Worm (Caenorhabditis elegans): Measurements from ENCODE around the gene try-10.
A peak's percentile ranks its signal among the peaks of the same experiment; 100 is the strongest.

try-10 gene

ce11 chrV:13003378-13003777, 9.7 kb downstream of the try-10 start (continued):
- peak; percentile 72 for TF ChIP-seq nhr-28 (tag; optimal IDR thresholded peaks at IDR 0.05)
- TF ChIP-seq dmd-9 (GFP tag; IDR thresholded peaks at IDR 0.05), result 0 out of 2 replicates have a peak, but pooled peaks have one; percentile 41
- TF ChIP-seq mep-1 (tag; optimal IDR thresholded peaks at IDR 0.05), result peak; percentile 85
- TF ChIP-seq ceh-28 (tag; optimal IDR thresholded peaks at IDR 0.05), result no peak
- TF ChIP-seq ama-1 (optimal IDR thresholded peaks at IDR 0.05), result no peak
- peak in 1 of 2 experiments; percentile 58 for TF ChIP-seq hif-1 (tag; optimal IDR thresholded peaks at IDR 0.05)
- no peak for TF ChIP-seq daf-8 (GFP tag; IDR thresholded peaks at IDR 0.05)
- peak; percentile 66 for TF ChIP-seq nhr-111 (GFP tag; optimal IDR thresholded peaks at IDR 0.05)
- peak; percentile 85 for TF ChIP-seq ctbp-1 (GFP tag; IDR thresholded peaks at IDR 0.05)
- no peak for TF ChIP-seq nhr-10 (tag; optimal IDR thresholded peaks at IDR 0.05)
- no peak for TF ChIP-seq sdz-12 (GFP tag; optimal IDR thresholded peaks at IDR 0.05)
- TF ChIP-seq ceh-44 (GFP tag; IDR thresholded peaks at IDR 0.05), result peak; percentile 77; the same call in 1 of the 2 replicates
- no peak for TF ChIP-seq lin-15B (tag; optimal IDR thresholded peaks at IDR 0.05)
- no peak for TF ChIP-seq pqm-1 (tag; optimal IDR thresholded peaks at IDR 0.05)
- no peak for TF ChIP-seq nhr-76 (tag; optimal IDR thresholded peaks at IDR 0.05)
- 0 out of 2 replicates have a peak, but pooled peaks have one; percentile 48 for TF ChIP-seq nhr-42 (GFP tag; IDR thresholded peaks at IDR 0.05)
- TF ChIP-seq mdt-29 (GFP tag; IDR thresholded peaks at IDR 0.05), result 0 out of 2 replicates have a peak, but pooled peaks have one; percentile 17
- peak; percentile 50 for TF ChIP-seq unc-130 (GFP tag; optimal IDR thresholded peaks at IDR 0.05)

DNA sequence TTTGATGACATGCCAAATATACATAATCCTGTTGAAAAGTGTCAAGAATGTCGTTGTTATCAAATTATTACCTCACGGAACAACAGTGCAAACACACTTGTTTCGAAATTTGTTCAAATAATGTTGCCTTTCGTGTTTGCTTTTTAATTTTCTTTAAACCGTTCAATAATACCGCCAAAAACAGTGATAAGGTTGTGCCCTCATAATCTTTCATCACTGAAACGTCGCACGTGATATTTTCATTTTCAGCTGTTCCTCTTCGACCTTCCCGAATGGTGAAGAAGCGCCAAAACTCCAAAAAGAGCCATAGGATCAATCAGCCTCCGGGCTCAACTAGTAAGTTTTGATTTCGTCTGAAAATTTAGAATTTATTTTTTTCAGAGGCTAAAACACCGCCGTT, 11.0 kb downstream of the try-10 start, which contains the start of gene inft-2:
Gene inft-2, plus strand, starts transcription at position 248 of the 400 bp plus-strand sequence.
- TF ChIP-seq lim-7 (GFP tag; IDR thresholded peaks at IDR 0.05), result no peak
- no peak for TF ChIP-seq arid-1 (GFP tag; conservative IDR thresholded peaks at IDR 0.05)
- TF ChIP-seq nhr-28 (tag; optimal IDR thresholded peaks at IDR 0.05), result peak; percentile 35
- no peak for TF ChIP-seq egl-43 (GFP tag; IDR thresholded peaks at IDR 0.05)
- TF ChIP-seq lir-3 (tag; optimal IDR thresholded peaks at IDR 0.05), result no peak
- TF ChIP-seq pha-4 (GFP tag; IDR thresholded peaks at IDR 0.05), result no peak
- no peak for TF ChIP-seq pha-4 (tag; optimal IDR thresholded peaks at IDR 0.05)
- TF ChIP-seq set-16 (GFP tag; IDR thresholded peaks at IDR 0.05), result no peak
- no peak for TF ChIP-seq daf-19 (GFP tag; conservative IDR thresholded peaks at IDR 0.05)
- no peak for TF ChIP-seq nhr-237 (tag; optimal IDR thresholded peaks at IDR 0.05)
- no peak for TF ChIP-seq unc-39 (tag; optimal IDR thresholded peaks at IDR 0.05)
- TF ChIP-seq tra-1 (GFP tag; IDR thresholded peaks at IDR 0.05), result no peak
- TF ChIP-seq pqm-1 (tag; optimal IDR thresholded peaks at IDR 0.05), result peak; percentile 19
- no peak for TF ChIP-seq ztf-11 (tag; optimal IDR thresholded peaks at IDR 0.05)
- no peak for TF ChIP-seq nhr-11 (tag; optimal IDR thresholded peaks at IDR 0.05)
- no peak for TF ChIP-seq spr-1 (tag; optimal IDR thresholded peaks at IDR 0.05)
- TF ChIP-seq daf-16 (GFP tag; optimal IDR thresholded peaks at IDR 0.05), result no peak
- TF ChIP-seq daf-16 (tag; optimal IDR thresholded peaks at IDR 0.05), result peak; percentile 69
- no peak for TF ChIP-seq ceh-28 (tag; optimal IDR thresholded peaks at IDR 0.05)
- no peak for TF ChIP-seq ceh-44 (GFP tag; IDR thresholded peaks at IDR 0.05)
- TF ChIP-seq gei-8 (GFP tag; optimal IDR thresholded peaks at IDR 0.05), result no peak
- TF ChIP-seq snpc-1.2 (GFP tag; IDR thresholded peaks at IDR 0.05), result no peak
- peak; percentile 46 for TF ChIP-seq dmd-6 (GFP tag; IDR thresholded peaks at IDR 0.05)
- no peak for TF ChIP-seq Y5F2A.4 (GFP tag; optimal IDR thresholded peaks at IDR 0.05)
- no peak for TF ChIP-seq zfp-3 (GFP tag; conservative IDR thresholded peaks at IDR 0.05)
- no peak for TF ChIP-seq skn-1 (tag; optimal IDR thresholded peaks at IDR 0.05)
- no peak for TF ChIP-seq fkh-10 (GFP tag; optimal IDR thresholded peaks at IDR 0.05)
- no peak for TF ChIP-seq lin-39 (tag; optimal IDR thresholded peaks at IDR 0.05)
- TF ChIP-seq spr-3 (GFP tag; optimal IDR thresholded peaks at IDR 0.05), result no peak
- TF ChIP-seq nhr-48 (tag; optimal IDR thresholded peaks at IDR 0.05), result no peak
- TF ChIP-seq tag-97 (GFP tag; IDR thresholded peaks at IDR 0.05), result no peak
- TF ChIP-seq ama-1 (optimal IDR thresholded peaks at IDR 0.05), result no peak
- TF ChIP-seq nhr-77 (tag; optimal IDR thresholded peaks at IDR 0.05), result peak; percentile 21
- TF ChIP-seq lin-38 (GFP tag; IDR thresholded peaks at IDR 0.05), result no peak
- TF ChIP-seq dve-1 (tag; optimal IDR thresholded peaks at IDR 0.05; ENCODE audit: insufficient read depth), result peak; percentile 60
- no peak for TF ChIP-seq F37D6.2 (tag; optimal IDR thresholded peaks at IDR 0.05)
- no peak for TF ChIP-seq ZK546.5 (tag; optimal IDR thresholded peaks at IDR 0.05)
- no peak for TF ChIP-seq mxl-2 (GFP tag; conservative IDR thresholded peaks at IDR 0.05)
- no peak for TF ChIP-seq ceh-82 (tag; optimal IDR thresholded peaks at IDR 0.05)
